Worm (Caenorhabditis elegans): ENCODE measurements around the gene R10H10.3.

DNA sequence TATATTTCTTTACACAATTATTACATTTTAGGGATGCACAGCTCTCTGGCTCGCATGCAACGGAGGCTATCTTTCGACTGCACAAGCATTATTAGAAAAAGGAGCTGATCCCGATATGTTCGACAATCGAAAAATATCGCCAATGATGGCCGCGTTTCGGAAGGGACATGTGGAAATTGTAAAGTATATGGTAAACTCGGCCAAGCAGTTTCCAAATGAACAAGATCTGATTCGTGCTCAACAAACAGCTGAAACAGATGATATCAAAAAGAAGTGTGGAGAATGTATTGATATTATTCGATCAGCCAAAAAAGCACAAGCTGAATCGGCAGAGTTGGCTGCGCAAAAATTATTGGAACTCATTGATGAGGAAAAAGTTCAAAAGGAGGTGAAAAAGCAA lies 5.4 kb upstream of the R10H10.3 start:
- TF ChIP-seq unc-62 (GFP tag; optimal IDR thresholded peaks at IDR 0.05): no peak
- TF ChIP-seq xbp-1 (tag; optimal IDR thresholded peaks at IDR 0.05): no peak
- TF ChIP-seq sptf-1 (tag; optimal IDR thresholded peaks at IDR 0.05): no peak
- TF ChIP-seq ces-1 (GFP tag; optimal IDR thresholded peaks at IDR 0.05): no peak
- no peak for TF ChIP-seq nhr-77 (tag; optimal IDR thresholded peaks at IDR 0.05)
